Fruit fly (Drosophila melanogaster) whole organism: ENCODE data around the gene CG5191.

Experiments used
- pan ChIP-seq: fragments of >200 bp; optimal IDR thresholded peaks from 2 replicates; lab custom pipeline; 2017
- psq ChIP-seq: fragments of >200 bp; optimal IDR thresholded peaks from 2 replicates; lab custom pipeline; 2017
- usp ChIP-seq: fragments of >200 bp; optimal IDR thresholded peaks from 2 replicates; lab custom pipeline; 2017; ENCODE audit warnings: missing biosample characterization, missing genetic modification characterization, mixed read lengths

dm6 chr3R:20560019-20560667, 522 bp upstream of the CG5191 start, which contains the start of gene CG15922:
- TF ChIP-seq pan (lab: Kevin White, UChicago) (no peak), psq (lab: Kevin White, UChicago) (no peak), usp (GFP tag; lab: Kevin White, UChicago) (no peak)
